Fruit fly (Drosophila melanogaster): ENCODE data around the gene Gr93c.
A peak's percentile ranks its signal among the peaks of the same experiment; 100 is the strongest.

Gene Gr93c

DNA sequence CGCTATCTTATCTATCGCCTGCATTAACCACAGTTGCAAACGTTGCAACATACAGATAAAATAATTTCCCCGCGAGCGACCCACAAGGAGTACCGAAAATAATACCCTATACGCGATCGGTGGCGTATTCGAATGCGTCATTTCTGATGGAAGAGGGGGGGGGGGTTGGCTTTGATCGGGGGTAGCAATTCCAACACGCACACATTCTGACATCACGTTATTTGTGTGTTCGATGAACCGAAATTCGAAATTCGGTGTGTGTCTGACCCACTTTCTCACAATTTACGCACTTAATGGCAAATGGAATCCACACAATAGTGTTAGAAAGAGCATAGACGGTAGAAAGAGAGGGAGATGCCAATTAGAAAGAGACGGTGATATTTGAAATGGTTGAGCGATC lies 8.5 kb downstream of the Gr93c start (continued):
- TF ChIP-seq CG15514 (GFP tag; optimal IDR thresholded peaks at IDR 0.05): no peak
- TF ChIP-seq Dfd (GFP tag; optimal IDR thresholded peaks at IDR 0.05): no peak
- peak; percentile 8 for TF ChIP-seq wek (GFP tag; optimal IDR thresholded peaks at IDR 0.05)
- TF ChIP-seq BtbVII (GFP tag; optimal IDR thresholded peaks at IDR 0.05): no peak
- no peak for TF ChIP-seq Oli (tag; optimal IDR thresholded peaks at IDR 0.05)
- TF ChIP-seq CG1832 (GFP tag; optimal IDR thresholded peaks at IDR 0.05): peak; percentile 34
- TF ChIP-seq bowl (GFP tag; IDR thresholded peaks at IDR 0.05): no peak
- no peak for TF ChIP-seq Oaz (GFP tag; IDR thresholded peaks at IDR 0.05)
- TF ChIP-seq CG2712 (tag; optimal IDR thresholded peaks at IDR 0.05): no peak
- TF ChIP-seq Vsx1 (GFP tag; optimal IDR thresholded peaks at IDR 0.05): no peak
- no peak for TF ChIP-seq CG1792 (GFP tag; optimal IDR thresholded peaks at IDR 0.05)
- TF ChIP-seq CG11247 (GFP tag; IDR thresholded peaks at IDR 0.05): no peak
- TF ChIP-seq aop (GFP tag; IDR thresholded peaks at IDR 0.05): no peak
- TF ChIP-seq CG30431 (GFP tag; optimal IDR thresholded peaks at IDR 0.05): no peak
- TF ChIP-seq ttk (GFP tag; IDR thresholded peaks at IDR 0.05): peak; percentile 39; the same call in 1 of the 2 replicates
- no peak for TF ChIP-seq CG10431 (GFP tag; optimal IDR thresholded peaks at IDR 0.05)
- TF ChIP-seq CG31224 (GFP tag; IDR thresholded peaks at IDR 0.05): no peak
- no peak for TF ChIP-seq CG12236 (GFP tag; optimal IDR thresholded peaks at IDR 0.05)
- TF ChIP-seq CG30020 (tag; optimal IDR thresholded peaks at IDR 0.05): no peak
- TF ChIP-seq CG15073 (GFP tag; optimal IDR thresholded peaks at IDR 0.05): no peak
- no peak for TF ChIP-seq gem (tag; optimal IDR thresholded peaks at IDR 0.05)
- TF ChIP-seq amos (GFP tag; IDR thresholded peaks at IDR 0.05; ENCODE audit: partially characterized antibody): no peak
- TF ChIP-seq grn (GFP tag; optimal IDR thresholded peaks at IDR 0.05): peak; percentile 36
- TF ChIP-seq CG18619 (GFP tag; optimal IDR thresholded peaks at IDR 0.05): no peak
- TF ChIP-seq eyg (GFP tag; optimal IDR thresholded peaks at IDR 0.05): no peak
- TF ChIP-seq NC2α (GFP tag; optimal IDR thresholded peaks at IDR 0.05): no peak
- TF ChIP-seq h (optimal IDR thresholded peaks at IDR 0.05): no peak
- TF ChIP-seq unc-4 (GFP tag; IDR thresholded peaks at IDR 0.05; ENCODE audit: partially characterized antibody): no peak
- TF ChIP-seq CG1647 (GFP tag; optimal IDR thresholded peaks at IDR 0.05): no peak
- peak; percentile 22; the same call in 1 of the 3 replicates for TF ChIP-seq row (GFP tag; IDR thresholded peaks at IDR 0.05)
- TF ChIP-seq TFAM (GFP tag; optimal IDR thresholded peaks at IDR 0.05): no peak
- TF ChIP-seq pzg (GFP tag; optimal IDR thresholded peaks at IDR 0.05): no peak
- no peak for TF ChIP-seq CG10979 (tag; optimal IDR thresholded peaks at IDR 0.05)
- no peak for TF ChIP-seq Sox100B (GFP tag; optimal IDR thresholded peaks at IDR 0.05)
- TF ChIP-seq Lim3 (GFP tag; IDR thresholded peaks at IDR 0.05): no peak
- no peak for TF ChIP-seq CG11093 (GFP tag; IDR thresholded peaks at IDR 0.05)
- no peak for TF ChIP-seq danr (GFP tag; IDR thresholded peaks at IDR 0.05)
- TF ChIP-seq CG32772 (GFP tag; IDR thresholded peaks at IDR 0.05): no peak
- TF ChIP-seq CG7839 (tag; optimal IDR thresholded peaks at IDR 0.05): no peak
- no peak for TF ChIP-seq CG11695 (GFP tag; IDR thresholded peaks at IDR 0.05)
- TF ChIP-seq ato (GFP tag; IDR thresholded peaks at IDR 0.05; ENCODE audit: partially characterized antibody): no peak
- no peak for TF ChIP-seq Dll (GFP tag; IDR thresholded peaks at IDR 0.05; ENCODE audit: partially characterized antibody)
- no peak for TF ChIP-seq Chrac-16 (GFP tag; optimal IDR thresholded peaks at IDR 0.05)
- TF ChIP-seq HHEX (GFP tag; optimal IDR thresholded peaks at IDR 0.05): no peak
- no peak for TF ChIP-seq CG9609 (GFP tag; optimal IDR thresholded peaks at IDR 0.05)
- no peak for TF ChIP-seq lilli (GFP tag; optimal IDR thresholded peaks at IDR 0.05)
- no peak for TF ChIP-seq CG14050 (GFP tag; IDR thresholded peaks at IDR 0.05)
- no peak for TF ChIP-seq CG10147 (GFP tag; optimal IDR thresholded peaks at IDR 0.05)
- no peak for TF ChIP-seq disco-r (GFP tag; optimal IDR thresholded peaks at IDR 0.05)
- TF ChIP-seq Sox102F (GFP tag; optimal IDR thresholded peaks at IDR 0.05): no peak
- TF ChIP-seq CG6689 (GFP tag; IDR thresholded peaks at IDR 0.05): no peak
- TF ChIP-seq CG4424 (GFP tag; optimal IDR thresholded peaks at IDR 0.05): no peak

Measured in whole organism, embryonic.